Fruit fly (Drosophila melanogaster) whole organism, adult: ENCODE data around the gene vanin-like.

ENCODE experiments used
- CG12768 ChIP-seq: fragments of 200-800 bp; sonication (Bioruptor generic); optimal IDR thresholded peaks from 2 replicates; lab custom pipeline; 2017; ENCODE audit warnings: missing biosample characterization, missing genetic modification characterization, mild to moderate bottlenecking, moderate library complexity, missing genetic modification reagents
- CG14711 ChIP-seq: fragments of 200-800 bp; sonication (Bioruptor generic); optimal IDR thresholded peaks from 2 replicates; lab custom pipeline; 2018; ENCODE audit warnings: missing biosample characterization, mild to moderate bottlenecking, missing genetic modification characterization, moderate library complexity
- CG5204 ChIP-seq: fragments of 200-800 bp; sonication (Bioruptor generic); optimal IDR thresholded peaks from 2 replicates; lab custom pipeline; 2016; ENCODE audit warnings: missing biosample characterization, missing genetic modification characterization
- Clk ChIP-seq: fragments of 200-800 bp; sonication (Bioruptor generic); optimal IDR thresholded peaks from 2 replicates; lab custom pipeline; 2017; ENCODE audit warnings: missing biosample characterization, missing genetic modification characterization
- Hr96 ChIP-seq: fragments of 200-800 bp; sonication (Bioruptor generic); optimal IDR thresholded peaks from 2 replicates; lab custom pipeline; 2016; ENCODE audit warnings: missing biosample characterization, missing genetic modification characterization
- Mnt ChIP-seq: fragments of 200-800 bp; sonication (Bioruptor generic); optimal IDR thresholded peaks from 2 replicates; lab custom pipeline; 2016; ENCODE audit warnings: missing biosample characterization, mild to moderate bottlenecking, missing genetic modification characterization
- kay ChIP-seq: fragments of 200-800 bp; sonication (Bioruptor generic); peaks from one replicate; lab custom pipeline; 2016; ENCODE audit warnings: missing biosample characterization, missing genetic modification characterization, borderline replicate concordance

DNA sequence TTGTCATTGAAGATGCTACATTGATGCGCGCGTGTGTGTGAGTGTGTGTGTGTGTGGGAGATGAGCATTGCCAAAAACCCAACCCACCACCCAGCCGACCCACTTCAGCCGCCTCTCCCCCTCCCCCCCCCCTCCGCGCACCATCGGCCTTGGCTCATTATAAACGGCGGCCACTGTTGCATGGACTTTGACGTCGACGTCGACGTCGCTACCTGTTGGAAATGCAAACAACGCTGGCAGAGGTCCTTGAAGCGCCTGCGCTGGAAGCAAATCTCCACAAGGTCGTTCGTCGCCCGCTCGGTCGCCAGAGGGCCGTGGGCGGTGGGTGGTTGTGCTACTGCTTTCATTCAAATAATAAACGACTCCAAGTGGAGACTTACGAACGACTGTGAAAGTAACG, 14.3 kb upstream of the vanin-like start:
- TF ChIP-seq kay (GFP tag; lab: Kevin White, UChicago), result no peak
- no peak for TF ChIP-seq Mnt (GFP tag; lab: Kevin White, UChicago)
- TF ChIP-seq CG12768 (GFP tag; lab: Kevin White, UChicago), result no peak
- no peak for TF ChIP-seq Clk (GFP tag; lab: Kevin White, UChicago)
- no peak for TF ChIP-seq CG5204
- no peak for TF ChIP-seq CG14711
- no peak for TF ChIP-seq Hr96 (GFP tag; lab: Kevin White, UChicago)
